Worm (Caenorhabditis elegans) whole organism, L4 larva: ENCODE results near the gene VC5.2.

Source experiments
- D1046.2 ChIP-seq: fragments of 200-800 bp; sonication (Bioruptor generic); IDR thresholded peaks from 2 replicates; pipeline ENCODE4 v1.3.6; 2022; ENCODE audit warnings: missing genetic modification characterization, missing compliant biosample characterization
- F44E2.7 ChIP-seq: fragments of 200-800 bp; sonication (Bioruptor generic); IDR thresholded peaks from 2 replicates; pipeline ENCODE4 v2.1.2; 2022; ENCODE audit warnings: missing genetic modification characterization, missing compliant biosample characterization
- T20F7.1 ChIP-seq: fragments of 200-800 bp; sonication (Bioruptor generic); optimal IDR thresholded peaks from 2 replicates; lab custom pipeline; 2018; ENCODE audit warnings: mild to moderate bottlenecking, missing genetic modification characterization, missing compliant biosample characterization
- T26A8.4 ChIP-seq: fragments of 200-800 bp; sonication (Bioruptor generic); IDR thresholded peaks from 2 replicates; pipeline ENCODE4 v1.3.6; 2022; ENCODE audit warnings: missing genetic modification characterization, missing compliant biosample characterization
- Y48G9A.11 ChIP-seq: fragments of 200-800 bp; sonication (Bioruptor generic); IDR thresholded peaks from 2 replicates; pipeline ENCODE4 v1.3.6; 2022; ENCODE audit warnings: missing genetic modification reagents, missing genetic modification characterization, missing compliant biosample characterization
- Y75B8A.6 ChIP-seq: fragments of 200-800 bp; sonication (Bioruptor generic); IDR thresholded peaks from 2 replicates; pipeline ENCODE4 v1.3.6; 2022; ENCODE audit warnings: missing genetic modification reagents, missing genetic modification characterization, missing compliant biosample characterization
- ZK546.5 ChIP-seq, 2 experiments: sonication (generic microtip); optimal IDR thresholded peaks; 2 replicates each; lab custom pipeline; 2017; ENCODE audit warnings: missing biosample characterization in 2 of 2, missing genetic modification characterization in 2 of 2
- aha-1 ChIP-seq: fragments of 150-350 bp; peaks from one replicate; lab custom pipeline; 2014; ENCODE audit warnings: missing biosample characterization, missing genetic modification characterization
- arid-1 ChIP-seq: fragments of 200-800 bp; sonication (Bioruptor generic); conservative IDR thresholded peaks from 2 replicates; pipeline ENCODE4 v1.3.6; 2022; ENCODE audit warnings: missing genetic modification reagents, missing genetic modification characterization, missing compliant biosample characterization
- attf-4 ChIP-seq: sonication (generic microtip); optimal IDR thresholded peaks from 3 replicates; lab custom pipeline; 2017; ENCODE audit warnings: missing biosample characterization, missing genetic modification characterization
- ceh-20 ChIP-seq: fragments of 200-800 bp; sonication (Bioruptor generic); IDR thresholded peaks from 2 replicates; pipeline ENCODE4 v1.3.6; 2022; ENCODE audit warnings: missing genetic modification reagents, missing genetic modification characterization, missing compliant biosample characterization
- ceh-28 ChIP-seq: fragments of 150-350 bp; optimal IDR thresholded peaks from 2 replicates; lab custom pipeline; 2014; ENCODE audit warnings: missing biosample characterization, missing genetic modification reagents, missing genetic modification characterization
- ceh-32 ChIP-seq: sonication (generic microtip); optimal IDR thresholded peaks from 2 replicates; lab custom pipeline; 2016; ENCODE audit warnings: mild to moderate bottlenecking, missing genetic modification characterization, missing compliant biosample characterization; ENCODE audit not compliant: poor library complexity
- daf-16 ChIP-seq, 3 experiments: sonication (generic microtip); optimal IDR thresholded peaks; 2 replicates each; lab custom pipeline; 2016 to 2017; ENCODE audit warnings: missing genetic modification characterization in 3 of 3, missing genetic modification reagents in 3 of 3, mild to moderate bottlenecking in 2 of 3, missing compliant biosample characterization in 2 of 3, missing biosample characterization in 1 of 3, moderate library complexity in 1 of 3
- daf-19 ChIP-seq: fragments of 200-800 bp; sonication (Bioruptor generic); conservative IDR thresholded peaks from 2 replicates; pipeline ENCODE4 v1.3.6; 2022; ENCODE audit warnings: missing genetic modification characterization, missing compliant biosample characterization
- daf-8 ChIP-seq: fragments of 200-800 bp; sonication (Bioruptor generic); IDR thresholded peaks from 2 replicates; pipeline ENCODE4 v1.3.6; 2022; ENCODE audit warnings: missing genetic modification characterization, missing compliant biosample characterization
- dmd-9 ChIP-seq: fragments of 200-800 bp; sonication (Bioruptor generic); IDR thresholded peaks from 2 replicates; pipeline ENCODE4 v1.3.6; 2022; ENCODE audit warnings: missing genetic modification reagents, missing genetic modification characterization, missing compliant biosample characterization
- dpl-1 ChIP-seq: fragments of 150-350 bp; optimal IDR thresholded peaks from 2 replicates; lab custom pipeline; 2014; ENCODE audit warnings: missing biosample characterization, missing genetic modification reagents, missing genetic modification characterization
- dve-1 ChIP-seq: sonication (generic microtip); optimal IDR thresholded peaks from 2 replicates; lab custom pipeline; 2017; ENCODE audit warnings: antibody characterized with exemption, mild to moderate bottlenecking, missing genetic modification characterization, missing compliant biosample characterization; ENCODE audit not compliant: insufficient read depth
- fkh-10 ChIP-seq: fragments of 150-350 bp; optimal IDR thresholded peaks from 2 replicates; lab custom pipeline; 2014; ENCODE audit warnings: missing biosample characterization, missing genetic modification reagents, missing genetic modification characterization
- fos-1 ChIP-seq: fragments of 150-350 bp; optimal IDR thresholded peaks from 2 replicates; lab custom pipeline; 2014; ENCODE audit warnings: missing biosample characterization, missing genetic modification characterization
- hlh-11 ChIP-seq: fragments of 200-800 bp; sonication (Bioruptor generic); optimal IDR thresholded peaks from 2 replicates; lab custom pipeline; 2018; ENCODE audit warnings: mild to moderate bottlenecking, missing genetic modification characterization, missing compliant biosample characterization
- hlh-30 ChIP-seq: sonication (generic microtip); optimal IDR thresholded peaks from 2 replicates; lab custom pipeline; 2017; ENCODE audit warnings: antibody characterized with exemption, mild to moderate bottlenecking, missing genetic modification characterization, missing compliant biosample characterization; ENCODE audit not compliant: insufficient read depth
- jun-1 ChIP-seq: fragments of 150-350 bp; optimal IDR thresholded peaks from 2 replicates; lab custom pipeline; 2014; ENCODE audit warnings: missing biosample characterization, missing genetic modification reagents, missing genetic modification characterization
- lin-1 ChIP-seq: fragments of 200-800 bp; sonication (Bioruptor generic); IDR thresholded peaks from 2 replicates; pipeline ENCODE4 v1.3.6; 2022; ENCODE audit warnings: missing genetic modification reagents, missing genetic modification characterization, missing compliant biosample characterization
- lin-13 ChIP-seq: fragments of 150-350 bp; optimal IDR thresholded peaks from 2 replicates; lab custom pipeline; 2014; ENCODE audit warnings: missing biosample characterization, missing genetic modification reagents, missing genetic modification characterization
- lir-3 ChIP-seq: sonication (generic microtip); optimal IDR thresholded peaks from 2 replicates; lab custom pipeline; 2016; ENCODE audit warnings: mild to moderate bottlenecking, missing genetic modification characterization, missing compliant biosample characterization
- lsy-2 ChIP-seq, 2 experiments: fragments of 150-350 bp in 1 of 2; sonication (generic microtip) in 1 of 2; optimal IDR thresholded peaks; 2 replicates each; lab custom pipeline; 2014 to 2017; ENCODE audit warnings: missing biosample characterization in 2 of 2, missing genetic modification characterization in 2 of 2
- madf-5 ChIP-seq, 2 experiments: fragments of 200-800 bp; sonication (Bioruptor generic); IDR thresholded peaks; 2 replicates each; pipeline ENCODE4 v1.3.6; 2022; ENCODE audit warnings: missing compliant biosample characterization in 2 of 2, missing genetic modification characterization in 2 of 2
- madf-9 ChIP-seq: fragments of 200-800 bp; sonication (Bioruptor generic); conservative IDR thresholded peaks from 2 replicates; pipeline ENCODE4 v1.3.6; 2022; ENCODE audit warnings: missing genetic modification reagents, missing genetic modification characterization, missing compliant biosample characterization
- mxl-2 ChIP-seq: fragments of 200-800 bp; sonication (Bioruptor generic); conservative IDR thresholded peaks from 2 replicates; pipeline ENCODE4 v1.3.6; 2022; ENCODE audit warnings: missing genetic modification reagents, missing genetic modification characterization, missing compliant biosample characterization
- nhr-48 ChIP-seq: sonication (generic microtip); optimal IDR thresholded peaks from 2 replicates; lab custom pipeline; 2016; ENCODE audit warnings: mild to moderate bottlenecking, missing genetic modification characterization, missing compliant biosample characterization
- php-3 ChIP-seq: fragments of 200-800 bp; sonication (Bioruptor generic); IDR thresholded peaks from 2 replicates; pipeline ENCODE4 v1.3.6; 2022; ENCODE audit warnings: missing genetic modification reagents, missing genetic modification characterization, missing compliant biosample characterization
- rbr-2 ChIP-seq: sonication (generic microtip); optimal IDR thresholded peaks from 2 replicates; lab custom pipeline; 2016; ENCODE audit warnings: missing genotype, missing genetic modification characterization, missing compliant biosample characterization
- snpc-1.2 ChIP-seq: fragments of 200-800 bp; sonication (Bioruptor generic); IDR thresholded peaks from 2 replicates; pipeline ENCODE4 v1.3.6; 2022; ENCODE audit warnings: missing genetic modification reagents, missing genetic modification characterization, missing compliant biosample characterization
- spr-1 ChIP-seq: sonication (generic microtip); optimal IDR thresholded peaks from 2 replicates; lab custom pipeline; 2016; ENCODE audit warnings: mild to moderate bottlenecking, missing genetic modification characterization, missing compliant biosample characterization
- unc-62 ChIP-seq, 3 experiments: fragments of 150-350 bp in 1 of 3; sonication (generic microtip); optimal IDR thresholded peaks in 2 of 3; peaks in 1 of 3; 1 replicate in 1 of 3; 2 replicates in 2 of 3; lab custom pipeline; 2014 to 2017; ENCODE audit warnings: missing biosample characterization in 3 of 3, missing genetic modification characterization in 3 of 3, missing genetic modification reagents in 3 of 3, missing genotype in 1 of 3
- vab-7 ChIP-seq: fragments of 200-800 bp; sonication (Bioruptor generic); IDR thresholded peaks from 2 replicates; pipeline ENCODE4 v1.3.6; 2022; ENCODE audit warnings: missing genetic modification reagents, missing genetic modification characterization, missing compliant biosample characterization
- zag-1 ChIP-seq: fragments of 150-350 bp; optimal IDR thresholded peaks from 2 replicates; lab custom pipeline; 2014; ENCODE audit warnings: missing biosample characterization, missing genetic modification characterization
- zip-2 ChIP-seq: fragments of 150-350 bp; optimal IDR thresholded peaks from 2 replicates; lab custom pipeline; 2014; ENCODE audit warnings: missing biosample characterization, missing genetic modification characterization

VC5.2 gene

ce11 chrV:7051133-7051765, 34.5 kb upstream of the VC5.2 start, which contains the start of the genes tofu-2 and spig-1:
Gene tofu-2, minus strand, starts transcription at chrV:7051248.
Gene spig-1, plus strand, starts transcription at chrV:7051715.
- TF ChIP-seq hlh-11 (no peak), Y48G9A.11 (GFP tag; lab: Robert Waterston, UW) (peak; percentile 96)

- TF ChIP-seq madf-9 (GFP tag; lab: Robert Waterston, UW) (no peak), lin-1 (no peak), daf-19 (GFP tag; lab: Robert Waterston, UW) (no peak), lsy-2 (tag; optimal IDR thresholded peaks at IDR 0.05; lab: Kevin White, UChicago) (no peak), fkh-10 (GFP tag; lab: Kevin White, UChicago) (no peak), T20F7.1 (GFP tag; lab: Kevin White, UChicago) (no peak), zip-2 (no peak), lir-3 (tag; lab: Kevin White, UChicago) (no peak), rbr-2 (tag; lab: Kevin White, UChicago) (no peak), T26A8.4 (GFP tag; lab: Robert Waterston, UW) (no peak), daf-8 (no peak), zag-1 (tag; lab: Kevin White, UChicago) (no peak), mxl-2 (no peak), vab-7 (GFP tag; lab: Robert Waterston, UW) (no peak), ceh-28 (tag; lab: Kevin White, UChicago) (no peak), php-3 (GFP tag; lab: Robert Waterston, UW) (no peak)
- TF ChIP-seq, all 104 proteins: peak for 0
These were observed 32.7 kb upstream of the VC5.2 start, which contains the start of gene txt-17 for ce11 chrV:7053100-7053499. Gene txt-17, minus strand, starts transcription at chrV:7053200.

ce11 chrV:7054598-7054997, 31.2 kb upstream of the VC5.2 start, which contains the start of gene spig-8:
Gene spig-8, plus strand, starts transcription at chrV:7054898.
- TF ChIP-seq dpl-1 (GFP tag; lab: Kevin White, UChicago) (no peak), arid-1 (GFP tag; lab: Robert Waterston, UW) (no peak), lin-13 (GFP tag; lab: Kevin White, UChicago) (no peak), Y75B8A.6 (GFP tag; lab: Robert Waterston, UW) (no peak), dmd-9 (no peak), jun-1 (tag; lab: Kevin White, UChicago) (no peak), ZK546.5 (tag; optimal IDR thresholded peaks at IDR 0.05; lab: Kevin White, UChicago) (no peak), D1046.2 (no peak), daf-8 (no peak), snpc-1.2 (no peak), hlh-30 (tag; lab: Kevin White, UChicago) (no peak), lir-3 (tag; lab: Kevin White, UChicago) (no peak), T20F7.1 (GFP tag; lab: Kevin White, UChicago) (no peak), hlh-11 (no peak), zip-2 (no peak), madf-5 (GFP tag; IDR thresholded peaks at IDR 0.05; lab: Robert Waterston, UW) (no peak)

- peak; percentile 21 for TF ChIP-seq aha-1
These were observed 28.0 kb upstream of the VC5.2 start, which contains the start of gene Y57E12AL.2 for ce11 chrV:7057795-7058194. Gene Y57E12AL.2, plus strand, starts transcription at chrV:7058095.

- no peak for TF ChIP-seq ceh-32 (tag; lab: Kevin White, UChicago)
- 0 out of 2 replicates have a peak, but pooled peaks have one; percentile 26 for TF ChIP-seq snpc-1.2
- no peak for TF ChIP-seq spr-1 (tag; lab: Kevin White, UChicago)
- TF ChIP-seq dpl-1 (GFP tag; lab: Kevin White, UChicago): no peak
- TF ChIP-seq zag-1 (tag; lab: Kevin White, UChicago): no peak
- peak in 1 of 2 experiments; percentile 88 for TF ChIP-seq unc-62 (GFP tag; optimal IDR thresholded peaks at IDR 0.05 in 1 of 2; lab: Kevin White, UChicago)
- no peak for TF ChIP-seq unc-62 (tag; optimal IDR thresholded peaks at IDR 0.05; lab: Kevin White, UChicago)
- peak; percentile 53 for TF ChIP-seq T26A8.4 (GFP tag; lab: Robert Waterston, UW)
- no peak for TF ChIP-seq dve-1
- no peak for TF ChIP-seq lin-1
- TF ChIP-seq hlh-30 (tag; lab: Kevin White, UChicago): no peak
- TF ChIP-seq nhr-48 (tag; lab: Kevin White, UChicago): no peak
- TF ChIP-seq daf-8: no peak
- no peak for TF ChIP-seq attf-4 (tag; lab: Kevin White, UChicago)
- TF ChIP-seq ceh-20: no peak
- peak; percentile 84 for TF ChIP-seq aha-1
- TF ChIP-seq fos-1: no peak
- no peak for TF ChIP-seq lin-13 (GFP tag; lab: Kevin White, UChicago)
- TF ChIP-seq dmd-9: no peak
- TF ChIP-seq ZK546.5 (tag; optimal IDR thresholded peaks at IDR 0.05; lab: Kevin White, UChicago): no peak
- no peak for TF ChIP-seq F44E2.7 (GFP tag; lab: Robert Waterston, UW)
- TF ChIP-seq daf-16 (GFP tag; optimal IDR thresholded peaks at IDR 0.05; lab: Kevin White, UChicago): no peak
- no peak for TF ChIP-seq daf-16 (tag; optimal IDR thresholded peaks at IDR 0.05; lab: Kevin White, UChicago)
These were observed 26.4 kb upstream of the VC5.2 start, which contains the start of gene mdt-6 for ce11 chrV:7059350-7059749. Gene mdt-6, minus strand, starts transcription at chrV:7059624.
